Worm (Caenorhabditis elegans) whole organism, late embryonic: Measurements from ENCODE around the gene C08E3.15.

Experiments used
- F13H6.1 ChIP-seq: sonication (generic microtip); optimal IDR thresholded peaks from 2 replicates; lab custom pipeline; 2016; ENCODE audit warnings: missing genetic modification characterization, missing compliant biosample characterization
- ceh-14 ChIP-seq: sonication (generic microtip); optimal IDR thresholded peaks from 2 replicates; lab custom pipeline; 2016; ENCODE audit warnings: missing genotype, missing genetic modification characterization, missing compliant biosample characterization
- ceh-24 ChIP-seq: sonication (generic microtip); optimal IDR thresholded peaks from 2 replicates; lab custom pipeline; 2016; ENCODE audit warnings: mild to moderate bottlenecking, missing genetic modification characterization, missing compliant biosample characterization
- ceh-9 ChIP-seq: sonication (generic microtip); optimal IDR thresholded peaks from 2 replicates; lab custom pipeline; 2016; ENCODE audit warnings: mild to moderate bottlenecking, missing genetic modification characterization, inconsistent platforms, missing compliant biosample characterization
- dmd-4 ChIP-seq: sonication (generic microtip); optimal IDR thresholded peaks from 2 replicates; lab custom pipeline; 2016; ENCODE audit warnings: borderline replicate concordance, missing genetic modification characterization, missing compliant biosample characterization
- gmeb-2 ChIP-seq: sonication (generic microtip); optimal IDR thresholded peaks from 2 replicates; lab custom pipeline; 2016; ENCODE audit warnings: missing genetic modification characterization, inconsistent platforms, missing compliant biosample characterization
- nhr-11 ChIP-seq: fragments of 150-350 bp; optimal IDR thresholded peaks from 2 replicates; lab custom pipeline; 2014; ENCODE audit warnings: missing biosample characterization, missing genetic modification characterization
- pha-2 ChIP-seq: sonication (generic microtip); optimal IDR thresholded peaks from 2 replicates; lab custom pipeline; 2017; ENCODE audit warnings: mild to moderate bottlenecking, missing genetic modification characterization, missing compliant biosample characterization
- pha-4 ChIP-seq: fragments of 150-350 bp; optimal IDR thresholded peaks from 2 replicates; lab custom pipeline; 2018; ENCODE audit warnings: missing biosample characterization, missing genetic modification reagents, missing genetic modification characterization
- pqm-1 ChIP-seq: sonication (generic microtip); optimal IDR thresholded peaks from 2 replicates; lab custom pipeline; 2016; ENCODE audit warnings: missing genetic modification characterization, missing compliant biosample characterization
- tbx-2 ChIP-seq: sonication (generic microtip); optimal IDR thresholded peaks from 2 replicates; lab custom pipeline; 2016; ENCODE audit warnings: missing genetic modification characterization, missing compliant biosample characterization
- ztf-16 ChIP-seq: sonication (generic microtip); optimal IDR thresholded peaks from 2 replicates; lab custom pipeline; 2017; ENCODE audit warnings: missing genetic modification characterization, missing compliant biosample characterization

- TF ChIP-seq pha-2 (tag; lab: Kevin White, UChicago) (no peak), pha-4 (tag; lab: Kevin White, UChicago) (no peak), F13H6.1 (tag; lab: Kevin White, UChicago) (no peak), pqm-1 (tag; lab: Kevin White, UChicago) (no peak), gmeb-2 (tag; lab: Kevin White, UChicago) (no peak), ceh-24 (no peak), ztf-16 (tag; lab: Kevin White, UChicago) (no peak), ceh-9 (tag; lab: Kevin White, UChicago) (no peak), tbx-2 (tag; lab: Kevin White, UChicago) (no peak), nhr-11 (tag; lab: Kevin White, UChicago) (no peak), dmd-4 (tag; lab: Kevin White, UChicago) (no peak), ceh-14 (tag; lab: Kevin White, UChicago) (no peak)
Observed at ce11 chrII:1584140-1584539, 43.5 kb downstream of the C08E3.15 start, which contains the start of gene clec-21.
